Worm (Caenorhabditis elegans) whole organism, L1 larva: ENCODE results near the gene wee-1.1.

Experiments used
- C04F5.9 ChIP-seq: sonication (generic microtip); optimal IDR thresholded peaks from 2 replicates; lab custom pipeline; 2016; ENCODE audit warnings: missing genetic modification characterization, missing compliant biosample characterization
- C16A3.4 ChIP-seq: fragments of 150-350 bp; optimal IDR thresholded peaks from 2 replicates; lab custom pipeline; 2014; ENCODE audit warnings: missing biosample characterization, missing genetic modification characterization
- alr-1 ChIP-seq: fragments of 200-800 bp; sonication (Bioruptor generic); optimal IDR thresholded peaks from 2 replicates; lab custom pipeline; 2018; ENCODE audit warnings: borderline replicate concordance, mild to moderate bottlenecking, missing genetic modification characterization, missing compliant biosample characterization
- aly-2 ChIP-seq: fragments of 150-350 bp; optimal IDR thresholded peaks from 2 replicates; lab custom pipeline; 2014; ENCODE audit warnings: missing biosample characterization, missing genetic modification characterization
- ama-1 ChIP-seq: fragments of 150-350 bp; optimal IDR thresholded peaks from 2 replicates; lab custom pipeline; 2014
- ceh-63 ChIP-seq: fragments of 200-800 bp; sonication (Bioruptor generic); optimal IDR thresholded peaks from 2 replicates; lab custom pipeline; 2018; ENCODE audit warnings: mild to moderate bottlenecking, missing genetic modification characterization, missing compliant biosample characterization
- ceh-88 ChIP-seq: fragments of 200-800 bp; sonication (Bioruptor generic); IDR thresholded peaks from 2 replicates; pipeline ENCODE4 v1.3.6; 2022; ENCODE audit warnings: missing genetic modification characterization, missing compliant biosample characterization
- ceh-90 ChIP-seq: sonication (generic microtip); optimal IDR thresholded peaks from 2 replicates; lab custom pipeline; 2016; ENCODE audit warnings: missing genetic modification characterization, missing compliant biosample characterization
- dpl-1 ChIP-seq, 3 experiments: fragments of 150-350 bp in 2 of 3; sonication (generic microtip) in 1 of 3; optimal IDR thresholded peaks; 2 replicates each; lab custom pipeline; 2014 to 2017; ENCODE audit warnings: missing biosample characterization in 3 of 3, missing genetic modification characterization in 3 of 3, missing genetic modification reagents in 3 of 3
- dsc-1 ChIP-seq: sonication (generic microtip); optimal IDR thresholded peaks from 2 replicates; lab custom pipeline; 2016; ENCODE audit warnings: mild to moderate bottlenecking, missing genetic modification characterization, missing compliant biosample characterization
- efl-3 ChIP-seq: fragments of 200-800 bp; sonication (Bioruptor generic); optimal IDR thresholded peaks from 2 replicates; lab custom pipeline; 2018; ENCODE audit warnings: mild to moderate bottlenecking, missing genetic modification characterization, missing compliant biosample characterization
- egl-27 ChIP-seq, 2 experiments: fragments of 150-350 bp in 1 of 2; sonication (generic microtip); optimal IDR thresholded peaks; 3 replicates each; lab custom pipeline; 2017 to 2018; ENCODE audit warnings: missing biosample characterization in 2 of 2, missing genetic modification characterization in 2 of 2, missing genetic modification reagents in 2 of 2
- elt-2 ChIP-seq: sonication (generic microtip); optimal IDR thresholded peaks from 2 replicates; lab custom pipeline; 2016; ENCODE audit warnings: missing genetic modification characterization, mild to moderate bottlenecking, inconsistent platforms, missing compliant biosample characterization, missing genetic modification reagents
- elt-3 ChIP-seq, 6 experiments: fragments of 150-350 bp in 1 of 6; sonication (generic microtip); optimal IDR thresholded peaks; 2 replicates each; lab custom pipeline; 2017 to 2018; ENCODE audit warnings: missing biosample characterization in 6 of 6, missing genetic modification characterization in 6 of 6, inconsistent platforms in 1 of 6
- fkh-10 ChIP-seq: sonication (generic microtip); optimal IDR thresholded peaks from 2 replicates; lab custom pipeline; 2017; ENCODE audit warnings: missing biosample characterization, missing genetic modification reagents, missing genetic modification characterization
- fkh-8 ChIP-seq: sonication (generic microtip); optimal IDR thresholded peaks from 2 replicates; lab custom pipeline; 2016; ENCODE audit warnings: mild to moderate bottlenecking, missing genetic modification characterization, missing compliant biosample characterization
- grh-1 ChIP-seq: fragments of 200-800 bp; sonication (Bioruptor generic); IDR thresholded peaks from 2 replicates; pipeline ENCODE4 v1.3.6; 2022; ENCODE audit warnings: missing genetic modification reagents, missing genetic modification characterization, missing compliant biosample characterization
- hlh-4 ChIP-seq: sonication (generic microtip); optimal IDR thresholded peaks from 2 replicates; lab custom pipeline; 2016; ENCODE audit warnings: mild to moderate bottlenecking, missing genetic modification characterization, missing compliant biosample characterization
- hpl-2 ChIP-seq: fragments of 150-350 bp; optimal IDR thresholded peaks from 2 replicates; lab custom pipeline; 2014; ENCODE audit warnings: missing biosample characterization, missing genetic modification reagents, missing genetic modification characterization
- irx-1 ChIP-seq: sonication (generic microtip); optimal IDR thresholded peaks from 2 replicates; lab custom pipeline; 2016; ENCODE audit warnings: missing genetic modification characterization, missing compliant biosample characterization
- jun-1 ChIP-seq: fragments of 150-350 bp; optimal IDR thresholded peaks from 2 replicates; lab custom pipeline; 2014; ENCODE audit warnings: missing biosample characterization, missing genetic modification reagents, missing genetic modification characterization
- lin-13 ChIP-seq: fragments of 150-350 bp; optimal IDR thresholded peaks from 2 replicates; lab custom pipeline; 2014; ENCODE audit warnings: missing biosample characterization, missing genetic modification reagents, missing genetic modification characterization
- lin-14 ChIP-seq: fragments of 200-800 bp; sonication (Bioruptor generic); optimal IDR thresholded peaks from 2 replicates; lab custom pipeline; 2018; ENCODE audit warnings: mild to moderate bottlenecking, missing genetic modification characterization, moderate library complexity, missing compliant biosample characterization
- lin-35 ChIP-seq, 2 experiments: fragments of 150-350 bp; optimal IDR thresholded peaks; 2 replicates each; lab custom pipeline; 2014; ENCODE audit warnings: missing biosample characterization in 2 of 2, missing genetic modification characterization in 2 of 2, missing genetic modification reagents in 2 of 2
- lin-39 ChIP-seq: fragments of 150-350 bp; optimal IDR thresholded peaks from 2 replicates; lab custom pipeline; 2014; ENCODE audit warnings: missing biosample characterization, missing genetic modification reagents, missing genetic modification characterization
- lsy-2 ChIP-seq, 2 experiments: fragments of 150-350 bp; optimal IDR thresholded peaks; 2 replicates each; lab custom pipeline; 2014; ENCODE audit warnings: missing biosample characterization in 2 of 2, missing genetic modification characterization in 2 of 2
- mab-9 ChIP-seq: fragments of 200-800 bp; sonication (Bioruptor generic); IDR thresholded peaks from 2 replicates; pipeline ENCODE4 v1.3.6; 2022; ENCODE audit warnings: missing genetic modification reagents, missing genetic modification characterization, missing compliant biosample characterization
- mep-1 ChIP-seq: fragments of 150-350 bp; optimal IDR thresholded peaks from 2 replicates; lab custom pipeline; 2014; ENCODE audit warnings: missing biosample characterization, missing genetic modification characterization
- nhr-11 ChIP-seq: fragments of 150-350 bp; optimal IDR thresholded peaks from 2 replicates; lab custom pipeline; 2014; ENCODE audit warnings: missing biosample characterization, missing genetic modification characterization
- nhr-19 ChIP-seq: fragments of 200-800 bp; sonication (Bioruptor generic); conservative IDR thresholded peaks from 2 replicates; pipeline ENCODE4 v1.3.6; 2022; ENCODE audit warnings: missing genetic modification characterization, missing compliant biosample characterization
- nhr-237 ChIP-seq: fragments of 150-350 bp; optimal IDR thresholded peaks from 2 replicates; lab custom pipeline; 2014; ENCODE audit warnings: missing biosample characterization, missing genetic modification characterization
- nhr-28 ChIP-seq: fragments of 150-350 bp; optimal IDR thresholded peaks from 2 replicates; lab custom pipeline; 2014; ENCODE audit warnings: missing biosample characterization, missing genetic modification characterization
- nhr-47 ChIP-seq: sonication (generic microtip); optimal IDR thresholded peaks from 2 replicates; lab custom pipeline; 2016; ENCODE audit warnings: mild to moderate bottlenecking, missing genetic modification characterization, moderate library complexity, missing compliant biosample characterization
- nhr-71 ChIP-seq: sonication (generic microtip); optimal IDR thresholded peaks from 2 replicates; lab custom pipeline; 2016; ENCODE audit warnings: mild to moderate bottlenecking, missing genetic modification characterization, moderate library complexity, missing compliant biosample characterization
- nhr-77 ChIP-seq: fragments of 150-350 bp; optimal IDR thresholded peaks from 2 replicates; lab custom pipeline; 2014; ENCODE audit warnings: missing biosample characterization, missing genetic modification characterization
- nhr-84 ChIP-seq: sonication (generic microtip); optimal IDR thresholded peaks from 2 replicates; lab custom pipeline; 2017; ENCODE audit warnings: missing biosample characterization, missing genetic modification characterization
- nhr-85 ChIP-seq: sonication (generic microtip); peaks from one replicate; lab custom pipeline; 2016; ENCODE audit warnings: missing genetic modification characterization, inconsistent platforms, missing compliant biosample characterization
- nhr-90 ChIP-seq: sonication (generic microtip); optimal IDR thresholded peaks from 2 replicates; lab custom pipeline; 2016; ENCODE audit warnings: mild to moderate bottlenecking, missing genetic modification characterization, missing compliant biosample characterization; ENCODE audit not compliant: poor library complexity
- pag-3 ChIP-seq: sonication (generic microtip); optimal IDR thresholded peaks from 2 replicates; lab custom pipeline; 2017; ENCODE audit warnings: missing genetic modification characterization, mild to moderate bottlenecking, missing compliant biosample characterization, antibody characterized with exemption, borderline replicate concordance; ENCODE audit not compliant: insufficient read depth
- pax-3 ChIP-seq: fragments of 200-800 bp; sonication (Bioruptor generic); optimal IDR thresholded peaks from 2 replicates; lab custom pipeline; 2018; ENCODE audit warnings: mild to moderate bottlenecking, missing genetic modification characterization, moderate library complexity, missing compliant biosample characterization
- pqm-1 ChIP-seq: sonication (generic microtip); optimal IDR thresholded peaks from 3 replicates; lab custom pipeline; 2017; ENCODE audit warnings: missing biosample characterization, missing genetic modification characterization
- skn-1 ChIP-seq: fragments of 150-350 bp; optimal IDR thresholded peaks from 2 replicates; lab custom pipeline; 2014; ENCODE audit warnings: missing biosample characterization, missing genetic modification characterization
- snu-23 ChIP-seq: sonication (generic microtip); optimal IDR thresholded peaks from 2 replicates; lab custom pipeline; 2016; ENCODE audit warnings: missing genetic modification characterization, missing compliant biosample characterization
- sptf-1 ChIP-seq: fragments of 150-350 bp; optimal IDR thresholded peaks from 2 replicates; lab custom pipeline; 2014; ENCODE audit warnings: missing biosample characterization, missing genetic modification characterization
- sup-37 ChIP-seq: fragments of 200-800 bp; sonication (Bioruptor generic); optimal IDR thresholded peaks from 2 replicates; lab custom pipeline; 2018; ENCODE audit warnings: mild to moderate bottlenecking, missing genetic modification characterization, missing compliant biosample characterization
- swsn-7 ChIP-seq: sonication (generic microtip); optimal IDR thresholded peaks from 2 replicates; lab custom pipeline; 2016; ENCODE audit warnings: missing genetic modification characterization, missing compliant biosample characterization
- tbx-2 ChIP-seq: sonication (generic microtip); optimal IDR thresholded peaks from 2 replicates; lab custom pipeline; 2016; ENCODE audit warnings: missing genetic modification characterization, missing compliant biosample characterization
- tlp-1 ChIP-seq: fragments of 150-350 bp; optimal IDR thresholded peaks from 2 replicates; lab custom pipeline; 2014; ENCODE audit warnings: missing biosample characterization, missing genetic modification characterization
- unc-30 ChIP-seq: sonication (generic microtip); optimal IDR thresholded peaks from 2 replicates; lab custom pipeline; 2017; ENCODE audit warnings: missing biosample characterization, missing genetic modification characterization
- unc-62 ChIP-seq: fragments of 150-350 bp; optimal IDR thresholded peaks from 2 replicates; lab custom pipeline; 2014; ENCODE audit warnings: missing biosample characterization, missing genetic modification reagents, missing genetic modification characterization
- zag-1 ChIP-seq: fragments of 150-350 bp; optimal IDR thresholded peaks from 2 replicates; lab custom pipeline; 2014; ENCODE audit warnings: missing biosample characterization, missing genetic modification characterization
- zip-4 ChIP-seq: fragments of 200-800 bp; sonication (Bioruptor generic); optimal IDR thresholded peaks from 2 replicates; lab custom pipeline; 2018; ENCODE audit warnings: mild to moderate bottlenecking, missing genetic modification characterization, moderate library complexity, missing compliant biosample characterization
- ztf-11 ChIP-seq, 2 experiments: sonication (generic microtip); optimal IDR thresholded peaks; 2 replicates each; lab custom pipeline; 2016 to 2017; ENCODE audit warnings: missing genetic modification characterization in 2 of 2, missing biosample characterization in 1 of 2, missing compliant biosample characterization in 1 of 2
- ztf-4 ChIP-seq: fragments of 150-350 bp; optimal IDR thresholded peaks from 2 replicates; lab custom pipeline; 2014; ENCODE audit warnings: missing biosample characterization, missing genetic modification characterization

Gene wee-1.1

ce11 chrII:9586734-9587209 is 3.4 kb upstream of the wee-1.1 start, which contains the start of gene ugt-58:
TSS of gene ugt-58 (minus strand) at chrII:9586784.
- no peak for TF ChIP-seq tbx-2 (tag; lab: Kevin White, UChicago)
- no peak for TF ChIP-seq dpl-1 (GFP tag; optimal IDR thresholded peaks at IDR 0.05; lab: Kevin White, UChicago)
- TF ChIP-seq elt-2 (tag; lab: Kevin White, UChicago): peak; percentile 40
- peak; percentile 53 for TF ChIP-seq skn-1 (tag; lab: Kevin White, UChicago)
- no peak for TF ChIP-seq fkh-10 (GFP tag; lab: Kevin White, UChicago)
- no peak for TF ChIP-seq nhr-77 (tag; lab: Kevin White, UChicago)
- no peak for TF ChIP-seq irx-1
- peak; percentile 36 for TF ChIP-seq nhr-28 (tag; lab: Kevin White, UChicago)
- peak in 1 of 2 experiments; percentile 39 for TF ChIP-seq lin-35 (GFP tag; optimal IDR thresholded peaks at IDR 0.05; lab: Kevin White, UChicago)
- no peak for TF ChIP-seq nhr-84 (tag; lab: Kevin White, UChicago)
- peak; percentile 29 for TF ChIP-seq mep-1
- no peak for TF ChIP-seq nhr-11 (tag; lab: Kevin White, UChicago)
- TF ChIP-seq lin-14: peak; percentile 20
- no peak for TF ChIP-seq C16A3.4 (tag; lab: Kevin White, UChicago)
- no peak for TF ChIP-seq pag-3 (tag; lab: Kevin White, UChicago)
- peak; percentile 15 to 17 for TF ChIP-seq lsy-2 (tag; optimal IDR thresholded peaks at IDR 0.05; lab: Kevin White, UChicago)
- TF ChIP-seq ztf-11 (tag; optimal IDR thresholded peaks at IDR 0.05; lab: Kevin White, UChicago): no peak
- no peak for TF ChIP-seq dsc-1 (tag; lab: Kevin White, UChicago)
- TF ChIP-seq unc-30 (tag; lab: Kevin White, UChicago): no peak
- TF ChIP-seq nhr-71 (tag; lab: Kevin White, UChicago): peak; percentile 42
- peak; percentile 27 for TF ChIP-seq snu-23
- no peak for TF ChIP-seq lin-39 (tag; lab: Kevin White, UChicago)
- TF ChIP-seq elt-3 (tag; optimal IDR thresholded peaks at IDR 0.05; lab: Kevin White, UChicago): peak in 5 of 6 experiments; percentile 33 to 74 (median 53)
- peak; percentile 22 for TF ChIP-seq nhr-19 (GFP tag; lab: Robert Waterston, UW)
- no peak for TF ChIP-seq mab-9 (GFP tag; lab: Robert Waterston, UW)
- TF ChIP-seq zag-1 (tag; lab: Kevin White, UChicago): no peak
- no peak for TF ChIP-seq unc-62 (GFP tag; lab: Kevin White, UChicago)
- no peak for TF ChIP-seq efl-3 (GFP tag; lab: Kevin White, UChicago)
- no peak for TF ChIP-seq lin-13 (GFP tag; lab: Kevin White, UChicago)
- no peak for TF ChIP-seq sptf-1
- TF ChIP-seq nhr-90 (tag; lab: Kevin White, UChicago): no peak
- no peak for TF ChIP-seq nhr-47 (tag; lab: Kevin White, UChicago)
- no peak for TF ChIP-seq aly-2 (tag; lab: Kevin White, UChicago)
- no peak for TF ChIP-seq C04F5.9 (tag; lab: Kevin White, UChicago)
- TF ChIP-seq pqm-1 (tag; lab: Kevin White, UChicago): no peak
- TF ChIP-seq egl-27 (tag; optimal IDR thresholded peaks at IDR 0.05; lab: Kevin White, UChicago): no peak
- no peak for TF ChIP-seq ceh-90 (tag; lab: Kevin White, UChicago)
- TF ChIP-seq hlh-4 (tag; lab: Kevin White, UChicago): no peak
- TF ChIP-seq ceh-88: no peak
- no peak for TF ChIP-seq swsn-7 (tag; lab: Kevin White, UChicago)
- TF ChIP-seq ceh-63: no peak
- TF ChIP-seq grh-1: no peak
- no peak for TF ChIP-seq sup-37
- peak; percentile 72 for TF ChIP-seq nhr-85 (tag; lab: Kevin White, UChicago)
- no peak for TF ChIP-seq zip-4 (GFP tag; lab: Kevin White, UChicago)
- no peak for TF ChIP-seq jun-1 (tag; lab: Kevin White, UChicago)
- no peak for TF ChIP-seq fkh-8
- no peak for TF ChIP-seq ztf-4 (tag; lab: Kevin White, UChicago)
- no peak for TF ChIP-seq hpl-2 (GFP tag; lab: Kevin White, UChicago)
- TF ChIP-seq ama-1 (lab: Kevin White, UChicago): no peak
- no peak for TF ChIP-seq alr-1 (tag; lab: Kevin White, UChicago)
- no peak for TF ChIP-seq tlp-1
- TF ChIP-seq pax-3 (tag; lab: Kevin White, UChicago): no peak
- no peak for TF ChIP-seq nhr-237
